Fruit fly (Drosophila melanogaster): ENCODE data around the gene Sfp24Bb.

Gene Sfp24Bb

dm6 chr2L:3669675-3670074 lies at the start of gene Sfp24Bb:
Sfp24Bb (minus strand) TSS chr2L:3669775.
- TF ChIP-seq fd102C (GFP tag; optimal IDR thresholded peaks at IDR 0.05) (no peak), stc (GFP tag; IDR thresholded peaks at IDR 0.05) (no peak), twi (tag; optimal IDR thresholded peaks at IDR 0.05) (no peak), CG15696 (tag; optimal IDR thresholded peaks at IDR 0.05) (no peak), CG8281 (tag; optimal IDR thresholded peaks at IDR 0.05) (no peak), CG17359 (tag; optimal IDR thresholded peaks at IDR 0.05) (no peak), seq (GFP tag; IDR thresholded peaks at IDR 0.05) (no peak), eve (GFP tag; optimal IDR thresholded peaks at IDR 0.05) (no peak), ase (GFP tag; IDR thresholded peaks at IDR 0.05) (no peak)

dm6 chr2L:3717673-3718235 lies 48.2 kb upstream of the Sfp24Bb start, which contains the start of the genes lectin-24A and Shaw:
lectin-24A (minus strand) TSS chr2L:3717773.
Shaw (plus strand) TSS chr2L:3718185.
- TF ChIP-seq psq (GFP tag; optimal IDR thresholded peaks at IDR 0.05): peak; percentile 31
- TF ChIP-seq ewg (GFP tag; optimal IDR thresholded peaks at IDR 0.05): peak; percentile 83
- TF ChIP-seq CG10366 (GFP tag; IDR thresholded peaks at IDR 0.05): no peak
- TF ChIP-seq cato (GFP tag; optimal IDR thresholded peaks at IDR 0.05; ENCODE audit: borderline replicate concordance): no peak
- no peak for TF ChIP-seq cas (GFP tag; IDR thresholded peaks at IDR 0.05)
- peak; percentile 19 for TF ChIP-seq Dp (GFP tag; optimal IDR thresholded peaks at IDR 0.05)
- peak; percentile 73 for TF ChIP-seq Deaf1 (tag; optimal IDR thresholded peaks at IDR 0.05)
- peak; percentile 2 for TF ChIP-seq pzg (GFP tag; optimal IDR thresholded peaks at IDR 0.05)
- TF ChIP-seq zf30C (GFP tag; optimal IDR thresholded peaks at IDR 0.05): no peak
- peak; percentile 36; the same call in 1 of the 2 replicates for TF ChIP-seq E2f2 (GFP tag; IDR thresholded peaks at IDR 0.05)
- peak; percentile 48 for TF ChIP-seq CG2116 (GFP tag; optimal IDR thresholded peaks at IDR 0.05)
- TF ChIP-seq PHDP (tag; optimal IDR thresholded peaks at IDR 0.05): no peak

- no peak for TF ChIP-seq CG32532 (GFP tag; IDR thresholded peaks at IDR 0.05)
- no peak for TF ChIP-seq Myb (GFP tag; optimal IDR thresholded peaks at IDR 0.05)
- no peak for TF ChIP-seq CG15514 (GFP tag; optimal IDR thresholded peaks at IDR 0.05)
- TF ChIP-seq CG15073 (GFP tag; optimal IDR thresholded peaks at IDR 0.05): no peak
- TF ChIP-seq CG18599 (GFP tag; optimal IDR thresholded peaks at IDR 0.05): no peak
- no peak for TF ChIP-seq GATAe (GFP tag; conservative IDR thresholded peaks at IDR 0.05)
- peak in 1 of 2 experiments; percentile 13 for TF ChIP-seq Trl (optimal IDR thresholded peaks at IDR 0.05)
- TF ChIP-seq Trl (GFP tag; optimal IDR thresholded peaks at IDR 0.05): no peak
- peak in 1 of 2 experiments; percentile 77 for TF ChIP-seq Pdp1 (GFP tag; optimal IDR thresholded peaks at IDR 0.05)
- TF ChIP-seq h (optimal IDR thresholded peaks at IDR 0.05): no peak
- no peak for TF ChIP-seq HLH3B (GFP tag; IDR thresholded peaks at IDR 0.05)
- TF ChIP-seq CG3838 (GFP tag; optimal IDR thresholded peaks at IDR 0.05): no peak
- no peak for TF ChIP-seq CG15696 (tag; optimal IDR thresholded peaks at IDR 0.05)
- no peak for TF ChIP-seq CG11247 (GFP tag; IDR thresholded peaks at IDR 0.05)
- TF ChIP-seq grau (tag; optimal IDR thresholded peaks at IDR 0.05): peak; percentile 88
- no peak for TF ChIP-seq fd102C (GFP tag; optimal IDR thresholded peaks at IDR 0.05)
- no peak for TF ChIP-seq HHEX (GFP tag; optimal IDR thresholded peaks at IDR 0.05)
- peak; percentile 43 for TF ChIP-seq sens (GFP tag)
- TF ChIP-seq CG2199 (GFP tag; IDR thresholded peaks at IDR 0.05): 0 out of 3 replicates have a peak, but pooled peaks have one; percentile 26
- TF ChIP-seq ci (GFP tag; IDR thresholded peaks at IDR 0.05): no peak
- TF ChIP-seq CG11560 (tag; IDR thresholded peaks at IDR 0.05): no peak
- TF ChIP-seq prd (optimal IDR thresholded peaks at IDR 0.05): no peak
- TF ChIP-seq prd (GFP tag; IDR thresholded peaks at IDR 0.05): no peak
- no peak for TF ChIP-seq CG6654 (GFP tag; optimal IDR thresholded peaks at IDR 0.05)
- TF ChIP-seq otp (GFP tag; IDR thresholded peaks at IDR 0.05): no peak
- no peak for TF ChIP-seq ash1 (GFP tag; optimal IDR thresholded peaks at IDR 0.05)
- no peak for TF ChIP-seq Rfx (GFP tag; IDR thresholded peaks at IDR 0.05)
- TF ChIP-seq Kr (GFP tag; optimal IDR thresholded peaks at IDR 0.05): no peak
- no peak for TF ChIP-seq Dip2 (GFP tag; IDR thresholded peaks at IDR 0.05)
- no peak for TF ChIP-seq CG9609 (GFP tag; optimal IDR thresholded peaks at IDR 0.05)
These were observed 44.1 kb upstream of the Sfp24Bb start for dm6 chr2L:3713545-3714156.

Data from whole organism, embryonic.